Worm (Caenorhabditis elegans): ENCODE results near the gene M163.10.

- no peak for TF ChIP-seq klf-2 (GFP tag; conservative IDR thresholded peaks at IDR 0.05)
- TF ChIP-seq flt-1 (GFP tag; IDR thresholded peaks at IDR 0.05): no peak
- TF ChIP-seq ref-1 (GFP tag; conservative IDR thresholded peaks at IDR 0.05): no peak
- no peak for TF ChIP-seq cog-1 (tag; optimal IDR thresholded peaks at IDR 0.05)
- TF ChIP-seq tab-1 (GFP tag; IDR thresholded peaks at IDR 0.05): no peak
- no peak for TF ChIP-seq ztf-23 (GFP tag; IDR thresholded peaks at IDR 0.05)
- TF ChIP-seq med-1 (GFP tag; optimal IDR thresholded peaks at IDR 0.05; ENCODE audit: insufficient read depth): no peak
These were observed 14.0 kb downstream of the M163.10 start, which contains the start of gene M163.8 for ce11 chrX:14484827-14485226.
